Worm (Caenorhabditis elegans) whole organism, young adult: ENCODE measurements around the gene deb-1.

Experiments used
- C06A6.2 ChIP-seq: fragments of 200-800 bp; sonication (Bioruptor generic); conservative IDR thresholded peaks from 2 replicates; pipeline ENCODE4 v1.3.6; 2022; ENCODE audit warnings: missing genetic modification characterization, missing compliant biosample characterization
- F22D6.2 ChIP-seq: sonication (generic microtip); optimal IDR thresholded peaks from 2 replicates; lab custom pipeline; 2016; ENCODE audit warnings: mild to moderate bottlenecking, missing genetic modification characterization, missing compliant biosample characterization
- F33H1.4 ChIP-seq: fragments of 200-800 bp; sonication (Bioruptor generic); IDR thresholded peaks from 2 replicates; pipeline ENCODE4 v1.3.6; 2022; ENCODE audit warnings: missing genetic modification reagents, missing genetic modification characterization, missing compliant biosample characterization
- F37B4.10 ChIP-seq: fragments of 200-800 bp; sonication (Bioruptor generic); IDR thresholded peaks from 2 replicates; pipeline ENCODE4 v1.3.6; 2022; ENCODE audit warnings: missing genetic modification characterization, missing compliant biosample characterization
- F52B5.7 ChIP-seq: sonication (generic microtip); optimal IDR thresholded peaks from 2 replicates; lab custom pipeline; 2016; ENCODE audit warnings: mild to moderate bottlenecking, missing genetic modification characterization, missing compliant biosample characterization
- F55B11.4 ChIP-seq: sonication (generic microtip); optimal IDR thresholded peaks from 2 replicates; lab custom pipeline; 2016; ENCODE audit warnings: missing compliant biosample characterization, missing genetic modification characterization, borderline replicate concordance; ENCODE audit not compliant: insufficient read depth
- K11D2.4 ChIP-seq: fragments of 200-800 bp; sonication (Bioruptor generic); IDR thresholded peaks from 2 replicates; pipeline ENCODE4 v1.3.6; 2022; ENCODE audit warnings: missing genetic modification reagents, missing genetic modification characterization, missing compliant biosample characterization
- K12H6.12 ChIP-seq: fragments of 200-800 bp; sonication (Bioruptor generic); optimal IDR thresholded peaks from 2 replicates; lab custom pipeline; 2018; ENCODE audit warnings: mild to moderate bottlenecking, missing genetic modification characterization, missing compliant biosample characterization
- Y53F4B.3 ChIP-seq: fragments of 200-800 bp; sonication (Bioruptor generic); IDR thresholded peaks from 2 replicates; pipeline ENCODE4 v1.3.6; 2022; ENCODE audit warnings: missing genetic modification reagents, missing genetic modification characterization, missing compliant biosample characterization
- Y56A3A.18 ChIP-seq: fragments of 200-800 bp; sonication (Bioruptor generic); IDR thresholded peaks from 2 replicates; pipeline ENCODE4 v1.3.6; 2022; ENCODE audit warnings: missing genetic modification reagents, missing genetic modification characterization, missing compliant biosample characterization
- Y79H2A.3 ChIP-seq: fragments of 200-800 bp; sonication (Bioruptor generic); conservative IDR thresholded peaks from 2 replicates; pipeline ENCODE4 v1.3.6; 2022; ENCODE audit warnings: missing genetic modification reagents, missing genetic modification characterization, missing compliant biosample characterization
- Y95B8A.8 ChIP-seq: fragments of 200-800 bp; sonication (Bioruptor generic); IDR thresholded peaks from 2 replicates; pipeline ENCODE4 v1.3.6; 2022; ENCODE audit warnings: missing genetic modification reagents, missing genetic modification characterization, missing compliant biosample characterization
- ama-1 ChIP-seq, 3 experiments: fragments of 150-350 bp in 1 of 3; sonication (generic microtip) in 2 of 3; optimal IDR thresholded peaks; 2 replicates each; lab custom pipeline; 2014 to 2018; ENCODE audit warnings: missing biosample characterization in 2 of 3, missing genetic modification characterization in 2 of 3, missing genetic modification reagents in 2 of 3
- attf-5 ChIP-seq: fragments of 200-800 bp; sonication (Bioruptor generic); optimal IDR thresholded peaks from 2 replicates; lab custom pipeline; 2018; ENCODE audit warnings: mild to moderate bottlenecking, missing genetic modification characterization, missing compliant biosample characterization
- bed-1 ChIP-seq: fragments of 200-800 bp; sonication (Bioruptor generic); IDR thresholded peaks from 2 replicates; pipeline ENCODE4 v1.3.6; 2022; ENCODE audit warnings: missing genetic modification reagents, missing genetic modification characterization, missing compliant biosample characterization
- cebp-2 ChIP-seq: fragments of 200-800 bp; sonication (Bioruptor generic); IDR thresholded peaks from 2 replicates; pipeline ENCODE4 v1.3.6; 2022; ENCODE audit warnings: missing genetic modification characterization, missing compliant biosample characterization
- ceh-27 ChIP-seq: fragments of 200-800 bp; sonication (Bioruptor generic); optimal IDR thresholded peaks from 2 replicates; lab custom pipeline; 2018; ENCODE audit warnings: mild to moderate bottlenecking, missing genetic modification characterization, moderate library complexity, missing compliant biosample characterization
- ceh-58 ChIP-seq: fragments of 200-800 bp; sonication (Bioruptor generic); IDR thresholded peaks from 2 replicates; pipeline ENCODE4 v1.3.6; 2022; ENCODE audit warnings: missing genetic modification characterization, missing compliant biosample characterization
- ceh-79 ChIP-seq: sonication (generic microtip); optimal IDR thresholded peaks from 2 replicates; lab custom pipeline; 2017; ENCODE audit warnings: mild to moderate bottlenecking, missing genetic modification characterization, missing compliant biosample characterization
- ceh-91 ChIP-seq: fragments of 200-800 bp; sonication (Bioruptor generic); IDR thresholded peaks from 2 replicates; pipeline ENCODE4 v1.3.6; 2022; ENCODE audit warnings: missing genetic modification reagents, missing genetic modification characterization, missing compliant biosample characterization
- dox-1 ChIP-seq: fragments of 200-800 bp; sonication (Bioruptor generic); IDR thresholded peaks from 2 replicates; pipeline ENCODE4 v1.3.6; 2022; ENCODE audit warnings: missing genetic modification reagents, missing genetic modification characterization, missing compliant biosample characterization
- efl-1 ChIP-seq: fragments of 150-350 bp; optimal IDR thresholded peaks from 2 replicates; lab custom pipeline; 2014; ENCODE audit warnings: missing biosample characterization, missing genetic modification reagents, missing genetic modification characterization
- ekl-4 ChIP-seq: fragments of 200-800 bp; sonication (Bioruptor generic); IDR thresholded peaks from 2 replicates; pipeline ENCODE4 v1.3.6; 2022; ENCODE audit warnings: missing genetic modification reagents, missing genetic modification characterization, missing compliant biosample characterization
- hmg-1.2 ChIP-seq: fragments of 200-800 bp; sonication (Bioruptor generic); IDR thresholded peaks from 2 replicates; pipeline ENCODE4 v1.3.6; 2022; ENCODE audit warnings: missing genetic modification reagents, missing genetic modification characterization, missing compliant biosample characterization
- hrde-1 ChIP-seq: sonication (generic microtip); optimal IDR thresholded peaks from 2 replicates; lab custom pipeline; 2016; ENCODE audit warnings: missing genetic modification characterization, mild to moderate bottlenecking, missing compliant biosample characterization, moderate library complexity, missing genotype, missing genetic modification reagents, borderline replicate concordance
- lag-1 ChIP-seq: fragments of 200-800 bp; sonication (Bioruptor generic); IDR thresholded peaks from 2 replicates; pipeline ENCODE4 v1.3.6; 2022; ENCODE audit warnings: missing genetic modification reagents, missing genetic modification characterization, missing compliant biosample characterization
- let-607 ChIP-seq, 2 experiments: fragments of 200-800 bp in 1 of 2; sonication (Bioruptor generic) in 1 of 2; sonication (generic microtip) in 1 of 2; optimal IDR thresholded peaks; 2 replicates each; lab custom pipeline; 2016 to 2018; ENCODE audit warnings: mild to moderate bottlenecking in 2 of 2, missing compliant biosample characterization in 2 of 2, missing genetic modification characterization in 2 of 2, moderate library complexity in 2 of 2, missing genotype in 1 of 2
- lin-35 ChIP-seq, 3 experiments: fragments of 150-350 bp in 2 of 3; sonication (generic microtip) in 1 of 3; optimal IDR thresholded peaks; 2 replicates each; lab custom pipeline; 2014 to 2018; ENCODE audit warnings: missing biosample characterization in 3 of 3, missing genetic modification characterization in 3 of 3, missing genetic modification reagents in 3 of 3
- lin-40 ChIP-seq: sonication (generic microtip); optimal IDR thresholded peaks from 2 replicates; lab custom pipeline; 2016; ENCODE audit warnings: missing genetic modification characterization, mild to moderate bottlenecking, missing compliant biosample characterization, missing genotype, missing genetic modification reagents
- lin-54 ChIP-seq: fragments of 200-800 bp; sonication (Bioruptor generic); optimal IDR thresholded peaks from 2 replicates; lab custom pipeline; 2018; ENCODE audit warnings: mild to moderate bottlenecking, missing genetic modification characterization, missing compliant biosample characterization
- lir-1 ChIP-seq: fragments of 200-800 bp; sonication (Bioruptor generic); conservative IDR thresholded peaks from 2 replicates; pipeline ENCODE4 v1.3.6; 2022; ENCODE audit warnings: missing genetic modification reagents, missing genetic modification characterization, missing compliant biosample characterization
- madf-8 ChIP-seq: fragments of 200-800 bp; sonication (Bioruptor generic); conservative IDR thresholded peaks from 2 replicates; pipeline ENCODE4 v1.3.6; 2022; ENCODE audit warnings: missing genetic modification reagents, missing genetic modification characterization, missing compliant biosample characterization
- mes-4 ChIP-seq: sonication (generic microtip); optimal IDR thresholded peaks from 2 replicates; lab custom pipeline; 2016; ENCODE audit warnings: missing genotype, missing genetic modification characterization, missing compliant biosample characterization
- nfya-1 ChIP-seq: sonication (generic microtip); optimal IDR thresholded peaks from 2 replicates; lab custom pipeline; 2017; ENCODE audit warnings: antibody characterized with exemption, missing compliant biosample characterization, missing genetic modification characterization, borderline replicate concordance; ENCODE audit not compliant: insufficient read depth
- nhr-179 ChIP-seq: sonication (generic microtip); optimal IDR thresholded peaks from 2 replicates; lab custom pipeline; 2016; ENCODE audit warnings: mild to moderate bottlenecking, missing genetic modification characterization, missing compliant biosample characterization
- nhr-27 ChIP-seq: fragments of 200-800 bp; sonication (Bioruptor generic); optimal IDR thresholded peaks from 2 replicates; lab custom pipeline; 2018; ENCODE audit warnings: mild to moderate bottlenecking, missing genetic modification characterization, moderate library complexity, missing compliant biosample characterization
- nhr-80 ChIP-seq: sonication (generic microtip); optimal IDR thresholded peaks from 2 replicates; lab custom pipeline; 2016; ENCODE audit warnings: missing genetic modification characterization, missing compliant biosample characterization
- pbrm-1 ChIP-seq: fragments of 200-800 bp; sonication (Bioruptor generic); IDR thresholded peaks from 2 replicates; pipeline ENCODE4 v1.3.6; 2022; ENCODE audit warnings: missing genetic modification reagents, missing genetic modification characterization, missing compliant biosample characterization
- sdz-38 ChIP-seq: sonication (generic microtip); optimal IDR thresholded peaks from 2 replicates; lab custom pipeline; 2016; ENCODE audit warnings: missing genotype, missing genetic modification characterization, missing compliant biosample characterization
- sptf-2 ChIP-seq: fragments of 200-800 bp; sonication (Bioruptor generic); optimal IDR thresholded peaks from 2 replicates; lab custom pipeline; 2018; ENCODE audit warnings: mild to moderate bottlenecking, missing genetic modification characterization, missing compliant biosample characterization
- unc-130 ChIP-seq: sonication (generic microtip); optimal IDR thresholded peaks from 2 replicates; lab custom pipeline; 2016; ENCODE audit warnings: missing genetic modification reagents, missing genetic modification characterization, missing compliant biosample characterization
- ztf-26 ChIP-seq: sonication (generic microtip); optimal IDR thresholded peaks from 2 replicates; lab custom pipeline; 2017; ENCODE audit warnings: missing genetic modification characterization, missing compliant biosample characterization

The deb-1 gene

ce11 chrIV:7097450-7097849, 3.4 kb upstream of the deb-1 start:
- TF ChIP-seq nhr-27 (tag; lab: Kevin White, UChicago) (no peak), hrde-1 (tag; lab: Kevin White, UChicago) (no peak), attf-5 (no peak), Y95B8A.8 (GFP tag; lab: Robert Waterston, UW) (no peak), F37B4.10 (GFP tag; lab: Robert Waterston, UW) (no peak), sptf-2 (GFP tag; lab: Kevin White, UChicago) (no peak), madf-8 (GFP tag; lab: Robert Waterston, UW) (no peak), K11D2.4 (GFP tag; lab: Robert Waterston, UW) (no peak), F22D6.2 (tag; lab: Kevin White, UChicago) (no peak), ceh-79 (tag; lab: Kevin White, UChicago) (no peak), ceh-27 (no peak), nfya-1 (tag; lab: Kevin White, UChicago) (no peak), unc-130 (GFP tag; lab: Kevin White, UChicago) (no peak), hmg-1.2 (GFP tag; lab: Robert Waterston, UW) (no peak), C06A6.2 (GFP tag; lab: Robert Waterston, UW) (no peak), K12H6.12 (tag; lab: Kevin White, UChicago) (no peak), F52B5.7 (tag; lab: Kevin White, UChicago) (no peak), Y53F4B.3 (GFP tag; lab: Robert Waterston, UW) (no peak), Y56A3A.18 (GFP tag; lab: Robert Waterston, UW) (no peak), lir-1 (GFP tag; lab: Robert Waterston, UW) (no peak)

- no peak for TF ChIP-seq lin-54 (GFP tag; lab: Kevin White, UChicago)
- TF ChIP-seq mes-4 (tag; lab: Kevin White, UChicago) = no peak
- no peak for TF ChIP-seq lin-35 (GFP tag; optimal IDR thresholded peaks at IDR 0.05; lab: Kevin White, UChicago)
- TF ChIP-seq F37B4.10 (GFP tag; lab: Robert Waterston, UW) = no peak
- TF ChIP-seq let-607 (tag; optimal IDR thresholded peaks at IDR 0.05; lab: Kevin White, UChicago) = no peak
- TF ChIP-seq bed-1 = no peak
- TF ChIP-seq Y56A3A.18 (GFP tag; lab: Robert Waterston, UW) = no peak
- no peak for TF ChIP-seq cebp-2 (GFP tag; lab: Robert Waterston, UW)
- TF ChIP-seq dox-1 = no peak
- no peak for TF ChIP-seq ceh-58 (GFP tag; lab: Robert Waterston, UW)
Measured at ce11 chrIV:7096097-7096496, 2.0 kb upstream of the deb-1 start.

- peak; percentile 18; the same call in 1 of the 2 replicates for TF ChIP-seq hmg-1.2 (GFP tag; lab: Robert Waterston, UW)
- TF ChIP-seq F33H1.4 (GFP tag; lab: Robert Waterston, UW) = no peak
Measured at ce11 chrIV:7095396-7095964, 1.4 kb upstream of the deb-1 start.

DNA sequence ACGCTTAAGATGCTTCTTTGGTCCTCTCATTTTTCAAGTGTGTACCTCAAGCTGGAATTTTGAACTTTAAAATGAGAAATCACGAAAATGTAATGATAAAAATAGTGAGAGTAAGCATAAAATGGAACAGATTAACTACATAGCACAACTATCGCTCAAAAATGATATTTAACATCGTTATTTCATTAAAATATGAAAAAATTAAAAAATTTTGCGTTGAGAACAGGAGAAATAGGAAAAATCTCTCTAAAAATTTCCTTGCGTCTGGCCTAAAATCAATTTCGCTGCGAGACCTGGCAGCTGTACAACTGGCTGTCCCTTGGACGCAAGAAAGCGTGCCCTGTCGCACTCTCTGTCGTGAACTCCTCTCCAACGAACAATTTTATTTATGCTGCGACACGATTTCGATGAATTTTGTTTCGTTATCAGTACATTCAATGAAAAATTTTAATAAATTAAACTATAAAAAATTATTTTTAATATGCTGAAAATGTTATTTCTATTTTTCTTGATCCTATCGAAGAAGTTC, 9.4 kb downstream of the deb-1 start, which contains the start of gene rps-4:
rps-4 (minus strand) TSS at position 51 of the 529 bp plus-strand sequence.
- TF ChIP-seq ekl-4 (GFP tag; lab: Robert Waterston, UW) (peak; percentile 24; the same call in 1 of the 2 replicates), Y56A3A.18 (GFP tag; lab: Robert Waterston, UW) (no peak), sdz-38 (tag; lab: Kevin White, UChicago) (no peak), madf-8 (GFP tag; lab: Robert Waterston, UW) (peak; percentile 54), nhr-80 (peak; percentile 62), hrde-1 (tag; lab: Kevin White, UChicago) (peak; percentile 45), F55B11.4 (no peak), lag-1 (GFP tag; lab: Robert Waterston, UW) (no peak), ceh-91 (GFP tag; lab: Robert Waterston, UW) (peak; percentile 71), let-607 (tag; optimal IDR thresholded peaks at IDR 0.05; lab: Kevin White, UChicago) (peak; percentile 52 to 90), ztf-26 (peak; percentile 19), ama-1 (optimal IDR thresholded peaks at IDR 0.05; lab: Kevin White, UChicago) (no peak), ama-1 (GFP tag; optimal IDR thresholded peaks at IDR 0.05; lab: Kevin White, UChicago) (no peak), lin-40 (peak; percentile 71), efl-1 (GFP tag; lab: Kevin White, UChicago) (peak; percentile 52), pbrm-1 (peak; percentile 79), nhr-179 (tag; lab: Kevin White, UChicago) (no peak), Y79H2A.3 (GFP tag; lab: Robert Waterston, UW) (no peak)
